Fruit fly (Drosophila melanogaster): Measurements from ENCODE around the gene CG32115.

Gene CG32115

dm6 chr3L:12913609-12914266, at the start of gene CG32115 (continued):
- TF ChIP-seq hb (GFP tag; IDR thresholded peaks at IDR 0.05; ENCODE audit: partially characterized antibody) (no peak), sc (optimal IDR thresholded peaks at IDR 0.05) (no peak), sc (GFP tag; optimal IDR thresholded peaks at IDR 0.05) (peak; percentile 82), ap (GFP tag; IDR thresholded peaks at IDR 0.05) (peak; percentile 84), CG16813 (GFP tag; IDR thresholded peaks at IDR 0.05; ENCODE audit: partially characterized antibody) (no peak), en (GFP tag; optimal IDR thresholded peaks at IDR 0.05) (peak; percentile 74), unc-4 (GFP tag; IDR thresholded peaks at IDR 0.05; ENCODE audit: partially characterized antibody) (no peak), CG17568 (GFP tag; optimal IDR thresholded peaks at IDR 0.05) (peak; percentile 85), unpg (GFP tag; optimal IDR thresholded peaks at IDR 0.05) (peak; percentile 96), Deaf1 (tag; optimal IDR thresholded peaks at IDR 0.05) (peak; percentile 78), Ravus (GFP tag; IDR thresholded peaks at IDR 0.05) (peak; percentile 91), CG6689 (GFP tag; IDR thresholded peaks at IDR 0.05) (peak; percentile 95), CG11456 (GFP tag; IDR thresholded peaks at IDR 0.05) (peak; percentile 97), CG15479 (GFP tag; optimal IDR thresholded peaks at IDR 0.05) (no peak), kay (GFP tag; optimal IDR thresholded peaks at IDR 0.05) (peak; percentile 91), chn (GFP tag; optimal IDR thresholded peaks at IDR 0.05) (peak; percentile 84), CG7963 (GFP tag; IDR thresholded peaks at IDR 0.05; ENCODE audit: partially characterized antibody) (no peak), bowl (GFP tag; IDR thresholded peaks at IDR 0.05) (peak; percentile 85), Aef1 (GFP tag; IDR thresholded peaks at IDR 0.05) (peak; percentile 93), CG17802 (tag; optimal IDR thresholded peaks at IDR 0.05) (peak; percentile 70), CG10565 (GFP tag; optimal IDR thresholded peaks at IDR 0.05) (peak; percentile 15), emc (GFP tag; optimal IDR thresholded peaks at IDR 0.05) (peak; percentile 87), CG4820 (GFP tag; optimal IDR thresholded peaks at IDR 0.05) (peak; percentile 91), CG7745 (tag; optimal IDR thresholded peaks at IDR 0.05) (no peak), Doc2 (GFP tag; IDR thresholded peaks at IDR 0.05) (peak; percentile 67; the same call in 1 of the 2 replicates), lola (GFP tag; optimal IDR thresholded peaks at IDR 0.05) (no peak), Myb (GFP tag; optimal IDR thresholded peaks at IDR 0.05) (peak; percentile 71), CG5245 (GFP tag; optimal IDR thresholded peaks at IDR 0.05) (peak; percentile 88), seq (GFP tag; IDR thresholded peaks at IDR 0.05) (peak; percentile 95), inv (GFP tag; IDR thresholded peaks at IDR 0.05; ENCODE audit: partially characterized antibody) (no peak), ase (GFP tag; IDR thresholded peaks at IDR 0.05) (peak; percentile 95), CG4730 (GFP tag; IDR thresholded peaks at IDR 0.05) (peak; percentile 95), CG2202 (tag; optimal IDR thresholded peaks at IDR 0.05) (no peak), kni (GFP tag; optimal IDR thresholded peaks at IDR 0.05) (no peak), NC2α (GFP tag; optimal IDR thresholded peaks at IDR 0.05) (peak; percentile 52), Gsc (GFP tag; IDR thresholded peaks at IDR 0.05) (peak; percentile 80), Atf-2 (GFP tag; optimal IDR thresholded peaks at IDR 0.05) (peak; percentile 80), CG14014 (GFP tag; IDR thresholded peaks at IDR 0.05) (peak; percentile 96; the same call in 1 of the 2 replicates), yki (optimal IDR thresholded peaks at IDR 0.05) (no peak), CG32772 (GFP tag; IDR thresholded peaks at IDR 0.05) (peak; percentile 93), CG18599 (GFP tag; optimal IDR thresholded peaks at IDR 0.05) (peak; percentile 97), CG7372 (GFP tag; IDR thresholded peaks at IDR 0.05) (peak; percentile 97), pho (GFP tag; optimal IDR thresholded peaks at IDR 0.05) (peak; percentile 92), Antp (GFP tag; optimal IDR thresholded peaks at IDR 0.05) (peak; percentile 82), Fer3 (tag; optimal IDR thresholded peaks at IDR 0.05) (peak; percentile 97), CG7556 (GFP tag; optimal IDR thresholded peaks at IDR 0.05) (peak; percentile 89), CG30431 (GFP tag; optimal IDR thresholded peaks at IDR 0.05) (peak; percentile 67), CG2678 (tag; optimal IDR thresholded peaks at IDR 0.05) (peak; percentile 98), kah (GFP tag; optimal IDR thresholded peaks at IDR 0.05) (peak; percentile 70), CG12104 (GFP tag; optimal IDR thresholded peaks at IDR 0.05) (peak; percentile 88)
